Worm (Caenorhabditis elegans): ENCODE results near the gene nhr-148.

ce11 chrV:7328092-7328491 lies 13.9 kb upstream of the nhr-148 start, which contains the start of gene clec-7:
- TF ChIP-seq dao-5 (tag; optimal IDR thresholded peaks at IDR 0.05) (no peak), him-1 (tag; optimal IDR thresholded peaks at IDR 0.05) (no peak), W03F9.2 (tag; optimal IDR thresholded peaks at IDR 0.05) (no peak)
